Worm (Caenorhabditis elegans) whole organism, young adult: ENCODE data around the gene C25H3.17.

Source experiments
- B0019.2 ChIP-seq: fragments of 200-800 bp; sonication (Bioruptor generic); conservative IDR thresholded peaks from 2 replicates; pipeline ENCODE4 v1.3.6; 2022; ENCODE audit warnings: missing genetic modification reagents, missing genetic modification characterization, missing compliant biosample characterization
- B0035.1 ChIP-seq: sonication (generic microtip); optimal IDR thresholded peaks from 2 replicates; lab custom pipeline; 2016; ENCODE audit warnings: missing genetic modification characterization, mild to moderate bottlenecking, missing compliant biosample characterization, missing genotype, missing genetic modification reagents
- C06A6.2 ChIP-seq: fragments of 200-800 bp; sonication (Bioruptor generic); conservative IDR thresholded peaks from 2 replicates; pipeline ENCODE4 v1.3.6; 2022; ENCODE audit warnings: missing genetic modification characterization, missing compliant biosample characterization
- C17E4.6 ChIP-seq: fragments of 200-800 bp; sonication (Bioruptor generic); IDR thresholded peaks from 2 replicates; pipeline ENCODE4 v1.3.6; 2022; ENCODE audit warnings: missing genetic modification reagents, missing genetic modification characterization, missing compliant biosample characterization
- F49E8.2 ChIP-seq: sonication (generic microtip); optimal IDR thresholded peaks from 3 replicates; lab custom pipeline; 2017; ENCODE audit warnings: missing genetic modification characterization, mild to moderate bottlenecking, missing compliant biosample characterization, antibody characterized with exemption, moderate library complexity; ENCODE audit not compliant: insufficient read depth
- F57C9.4 ChIP-seq: sonication (generic microtip); optimal IDR thresholded peaks from 2 replicates; lab custom pipeline; 2017; ENCODE audit warnings: mild to moderate bottlenecking, missing genetic modification characterization, missing compliant biosample characterization
- K11D2.4 ChIP-seq: fragments of 200-800 bp; sonication (Bioruptor generic); IDR thresholded peaks from 2 replicates; pipeline ENCODE4 v1.3.6; 2022; ENCODE audit warnings: missing genetic modification reagents, missing genetic modification characterization, missing compliant biosample characterization
- T26A5.8 ChIP-seq: sonication (generic microtip); optimal IDR thresholded peaks from 2 replicates; lab custom pipeline; 2016; ENCODE audit warnings: missing genetic modification characterization, missing compliant biosample characterization
- Y67H2A.10 ChIP-seq: fragments of 200-800 bp; sonication (Bioruptor generic); conservative IDR thresholded peaks from 2 replicates; pipeline ENCODE4 v1.3.6; 2022; ENCODE audit warnings: missing genetic modification reagents, missing genetic modification characterization, missing compliant biosample characterization
- atf-7 ChIP-seq: sonication (generic microtip); optimal IDR thresholded peaks from 2 replicates; lab custom pipeline; 2017; ENCODE audit warnings: mild to moderate bottlenecking, missing genetic modification characterization, missing compliant biosample characterization
- attf-5 ChIP-seq: fragments of 200-800 bp; sonication (Bioruptor generic); optimal IDR thresholded peaks from 2 replicates; lab custom pipeline; 2018; ENCODE audit warnings: mild to moderate bottlenecking, missing genetic modification characterization, missing compliant biosample characterization
- attf-6 ChIP-seq: fragments of 200-800 bp; sonication (Bioruptor generic); IDR thresholded peaks from 2 replicates; pipeline ENCODE4 v1.3.6; 2022; ENCODE audit warnings: missing genetic modification reagents, missing genetic modification characterization, missing compliant biosample characterization
- cebp-1 ChIP-seq, 2 experiments: fragments of 200-800 bp in 1 of 2; sonication (Bioruptor generic) in 1 of 2; sonication (generic microtip) in 1 of 2; IDR thresholded peaks in 1 of 2; optimal IDR thresholded peaks in 1 of 2; 2 replicates each; pipeline versions ENCODE4 v1.3.6 to Lab custom; 2017 to 2022; ENCODE audit warnings: missing compliant biosample characterization in 2 of 2, missing genetic modification characterization in 2 of 2, mild to moderate bottlenecking in 1 of 2, missing genetic modification reagents in 1 of 2, moderate library complexity in 1 of 2
- ceh-100 ChIP-seq: fragments of 200-800 bp; sonication (Bioruptor generic); IDR thresholded peaks from 2 replicates; pipeline ENCODE4 v1.3.6; 2022; ENCODE audit warnings: missing genetic modification reagents, missing genetic modification characterization, missing compliant biosample characterization
- ceh-91 ChIP-seq: fragments of 200-800 bp; sonication (Bioruptor generic); IDR thresholded peaks from 2 replicates; pipeline ENCODE4 v1.3.6; 2022; ENCODE audit warnings: missing genetic modification reagents, missing genetic modification characterization, missing compliant biosample characterization
- chd-7 ChIP-seq: sonication (generic microtip); optimal IDR thresholded peaks from 2 replicates; lab custom pipeline; 2016; ENCODE audit warnings: mild to moderate bottlenecking, missing genetic modification characterization, moderate library complexity, missing compliant biosample characterization
- dpl-1 ChIP-seq: fragments of 150-350 bp; optimal IDR thresholded peaks from 2 replicates; lab custom pipeline; 2014; ENCODE audit warnings: missing biosample characterization, missing genetic modification reagents, missing genetic modification characterization
- egl-44 ChIP-seq: fragments of 200-800 bp; sonication (Bioruptor generic); IDR thresholded peaks from 2 replicates; pipeline ENCODE4 v1.3.6; 2022; ENCODE audit warnings: missing genetic modification reagents, missing genetic modification characterization, missing compliant biosample characterization
- ekl-4 ChIP-seq: fragments of 200-800 bp; sonication (Bioruptor generic); IDR thresholded peaks from 2 replicates; pipeline ENCODE4 v1.3.6; 2022; ENCODE audit warnings: missing genetic modification reagents, missing genetic modification characterization, missing compliant biosample characterization
- gei-17 ChIP-seq: fragments of 200-800 bp; sonication (Bioruptor generic); optimal IDR thresholded peaks from 2 replicates; lab custom pipeline; 2018; ENCODE audit warnings: mild to moderate bottlenecking, missing genetic modification characterization, missing compliant biosample characterization
- hlh-12 ChIP-seq: sonication (generic microtip); optimal IDR thresholded peaks from 2 replicates; lab custom pipeline; 2016; ENCODE audit warnings: missing genetic modification characterization, missing compliant biosample characterization
- hlh-26 ChIP-seq: fragments of 200-800 bp; sonication (Bioruptor generic); conservative IDR thresholded peaks from 2 replicates; pipeline ENCODE4 v1.3.6; 2022; ENCODE audit warnings: missing genetic modification reagents, missing genetic modification characterization, missing compliant biosample characterization
- hmg-1.2 ChIP-seq: fragments of 200-800 bp; sonication (Bioruptor generic); IDR thresholded peaks from 2 replicates; pipeline ENCODE4 v1.3.6; 2022; ENCODE audit warnings: missing genetic modification reagents, missing genetic modification characterization, missing compliant biosample characterization
- hrde-1 ChIP-seq: sonication (generic microtip); optimal IDR thresholded peaks from 2 replicates; lab custom pipeline; 2016; ENCODE audit warnings: missing genetic modification characterization, mild to moderate bottlenecking, missing compliant biosample characterization, moderate library complexity, missing genotype, missing genetic modification reagents, borderline replicate concordance
- lin-35 ChIP-seq, 3 experiments: fragments of 150-350 bp in 2 of 3; sonication (generic microtip) in 1 of 3; optimal IDR thresholded peaks; 2 replicates each; lab custom pipeline; 2014 to 2018; ENCODE audit warnings: missing biosample characterization in 3 of 3, missing genetic modification characterization in 3 of 3, missing genetic modification reagents in 3 of 3
- lin-40 ChIP-seq: sonication (generic microtip); optimal IDR thresholded peaks from 2 replicates; lab custom pipeline; 2016; ENCODE audit warnings: missing genetic modification characterization, mild to moderate bottlenecking, missing compliant biosample characterization, missing genotype, missing genetic modification reagents
- lsy-27 ChIP-seq: sonication (generic microtip); optimal IDR thresholded peaks from 2 replicates; lab custom pipeline; 2017; ENCODE audit warnings: missing genetic modification characterization, mild to moderate bottlenecking, missing compliant biosample characterization, antibody characterized with exemption, missing genotype, borderline replicate concordance; ENCODE audit not compliant: insufficient read depth
- madf-10 ChIP-seq: sonication (generic microtip); optimal IDR thresholded peaks from 2 replicates; lab custom pipeline; 2016; ENCODE audit warnings: mild to moderate bottlenecking, missing genetic modification characterization, missing compliant biosample characterization
- madf-8 ChIP-seq: fragments of 200-800 bp; sonication (Bioruptor generic); conservative IDR thresholded peaks from 2 replicates; pipeline ENCODE4 v1.3.6; 2022; ENCODE audit warnings: missing genetic modification reagents, missing genetic modification characterization, missing compliant biosample characterization
- mcd-1 ChIP-seq: fragments of 200-800 bp; sonication (Bioruptor generic); IDR thresholded peaks from 2 replicates; pipeline ENCODE4 v1.3.6; 2022; ENCODE audit warnings: missing genetic modification reagents, missing genetic modification characterization, missing compliant biosample characterization
- nhr-179 ChIP-seq: sonication (generic microtip); optimal IDR thresholded peaks from 2 replicates; lab custom pipeline; 2016; ENCODE audit warnings: mild to moderate bottlenecking, missing genetic modification characterization, missing compliant biosample characterization
- nhr-27 ChIP-seq: fragments of 200-800 bp; sonication (Bioruptor generic); optimal IDR thresholded peaks from 2 replicates; lab custom pipeline; 2018; ENCODE audit warnings: mild to moderate bottlenecking, missing genetic modification characterization, moderate library complexity, missing compliant biosample characterization
- rec-8 ChIP-seq, 2 experiments: sonication (generic microtip); optimal IDR thresholded peaks; 2 replicates each; lab custom pipeline; 2016; ENCODE audit warnings: mild to moderate bottlenecking in 2 of 2, missing genetic modification characterization in 2 of 2, missing genetic modification reagents in 2 of 2, missing genotype in 2 of 2, missing biosample characterization in 1 of 2, missing compliant biosample characterization in 1 of 2, moderate library complexity in 1 of 2
- repo-1 ChIP-seq: sonication (generic microtip); optimal IDR thresholded peaks from 2 replicates; lab custom pipeline; 2017; ENCODE audit warnings: mild to moderate bottlenecking, missing genetic modification characterization, missing compliant biosample characterization
- sdz-38 ChIP-seq: sonication (generic microtip); optimal IDR thresholded peaks from 2 replicates; lab custom pipeline; 2016; ENCODE audit warnings: missing genotype, missing genetic modification characterization, missing compliant biosample characterization
- tbx-9 ChIP-seq: sonication (generic microtip); optimal IDR thresholded peaks from 2 replicates; lab custom pipeline; 2016; ENCODE audit warnings: borderline replicate concordance, missing genetic modification characterization, inconsistent platforms, missing compliant biosample characterization
- unc-130 ChIP-seq: sonication (generic microtip); optimal IDR thresholded peaks from 2 replicates; lab custom pipeline; 2016; ENCODE audit warnings: missing genetic modification reagents, missing genetic modification characterization, missing compliant biosample characterization
- zfh-2 ChIP-seq: fragments of 200-800 bp; sonication (Bioruptor generic); conservative IDR thresholded peaks from 2 replicates; pipeline ENCODE4 v1.3.6; 2022; ENCODE audit warnings: missing genetic modification reagents, missing genetic modification characterization, missing compliant biosample characterization
- ztf-25 ChIP-seq: fragments of 200-800 bp; sonication (Bioruptor generic); IDR thresholded peaks from 2 replicates; pipeline ENCODE4 v1.3.6; 2022; ENCODE audit warnings: missing genetic modification reagents, missing genetic modification characterization, missing compliant biosample characterization
- ztf-26 ChIP-seq: sonication (generic microtip); optimal IDR thresholded peaks from 2 replicates; lab custom pipeline; 2017; ENCODE audit warnings: missing genetic modification characterization, missing compliant biosample characterization
- ztf-28 ChIP-seq: fragments of 200-800 bp; sonication (Bioruptor generic); IDR thresholded peaks from 2 replicates; pipeline ENCODE4 v1.3.6; 2022; ENCODE audit warnings: missing genetic modification reagents, missing genetic modification characterization, missing compliant biosample characterization
- ztf-6 ChIP-seq: fragments of 200-800 bp; sonication (Bioruptor generic); IDR thresholded peaks from 2 replicates; pipeline ENCODE4 v1.3.6; 2022; ENCODE audit warnings: missing genetic modification reagents, missing genetic modification characterization, missing compliant biosample characterization

C25H3.17 gene

DNA sequence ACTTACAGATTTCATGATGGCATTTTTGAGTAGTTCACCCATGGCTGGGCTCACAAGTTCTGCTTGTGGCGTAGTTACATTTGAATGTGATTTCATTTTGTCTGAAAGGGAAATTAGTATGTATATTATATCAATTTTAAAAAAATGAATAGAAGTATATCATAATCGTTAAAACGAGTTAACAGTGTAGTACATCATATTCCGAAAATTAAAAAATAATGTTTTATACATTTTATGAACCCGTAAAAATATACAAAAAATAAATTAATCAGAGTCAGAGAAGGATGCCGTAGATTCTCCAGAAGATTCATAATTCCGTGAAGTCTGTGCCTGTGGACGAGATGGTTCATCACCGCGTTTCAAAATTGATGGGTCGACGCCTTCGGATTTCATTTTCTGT is 22.5 kb downstream of the C25H3.17 start, which contains the start of gene F59E12.9:
F59E12.9 (minus strand) TSS at position 101 of the 400 bp plus-strand sequence.
- TF ChIP-seq sdz-38: no peak
- TF ChIP-seq hlh-26 (GFP tag; lab: Robert Waterston, UW): no peak
- no peak for TF ChIP-seq rec-8 (tag; optimal IDR thresholded peaks at IDR 0.05; lab: Kevin White, UChicago)
- no peak for TF ChIP-seq ceh-91 (GFP tag; lab: Robert Waterston, UW)
- no peak for TF ChIP-seq cebp-1 (GFP tag; IDR thresholded peaks at IDR 0.05; lab: Robert Waterston, UW)
- TF ChIP-seq cebp-1 (tag; optimal IDR thresholded peaks at IDR 0.05; lab: Kevin White, UChicago): no peak
- no peak for TF ChIP-seq ztf-6 (GFP tag; lab: Robert Waterston, UW)
- no peak for TF ChIP-seq egl-44 (GFP tag; lab: Robert Waterston, UW)
- TF ChIP-seq C17E4.6 (GFP tag; lab: Robert Waterston, UW): no peak
- no peak for TF ChIP-seq ztf-26 (tag; lab: Kevin White, UChicago)
- TF ChIP-seq attf-6 (GFP tag; lab: Robert Waterston, UW): no peak
- TF ChIP-seq ekl-4 (GFP tag; lab: Robert Waterston, UW): no peak
- TF ChIP-seq B0019.2 (GFP tag; lab: Robert Waterston, UW): no peak
- TF ChIP-seq hlh-12 (tag; lab: Kevin White, UChicago): no peak
- TF ChIP-seq ztf-28: no peak
- no peak for TF ChIP-seq nhr-27 (tag; lab: Kevin White, UChicago)
- no peak for TF ChIP-seq lin-40 (tag; lab: Kevin White, UChicago)
- TF ChIP-seq F49E8.2 (tag; lab: Kevin White, UChicago): no peak
- no peak for TF ChIP-seq T26A5.8 (tag; lab: Kevin White, UChicago)

DNA sequence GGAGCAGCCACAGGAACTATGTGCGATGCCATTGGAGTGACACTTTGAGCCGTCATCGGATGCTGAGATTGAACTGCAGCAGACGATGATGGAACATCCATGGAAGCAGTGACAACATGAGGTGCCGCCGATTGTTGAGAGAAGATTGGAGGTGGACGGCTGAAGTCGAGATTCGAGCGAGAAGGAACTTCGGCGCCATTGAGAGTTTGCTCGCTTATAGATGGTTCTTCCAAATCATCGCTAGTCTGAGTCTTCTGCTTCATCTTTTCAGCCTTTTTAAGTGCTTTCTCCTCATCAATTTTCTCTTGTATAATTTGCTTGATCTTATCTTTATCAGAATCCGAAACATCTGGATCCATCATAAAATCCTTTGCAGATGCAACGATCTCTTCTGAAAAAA is 27.4 kb downstream of the C25H3.17 start:
- TF ChIP-seq ceh-100 (no peak), gei-17 (GFP tag; lab: Kevin White, UChicago) (no peak), K11D2.4 (GFP tag; lab: Robert Waterston, UW) (no peak), nhr-179 (no peak), F57C9.4 (no peak), atf-7 (tag; lab: Kevin White, UChicago) (no peak), lin-35 (GFP tag; optimal IDR thresholded peaks at IDR 0.05; lab: Kevin White, UChicago) (no peak), Y67H2A.10 (GFP tag; lab: Robert Waterston, UW) (no peak), madf-8 (GFP tag; lab: Robert Waterston, UW) (no peak), attf-5 (GFP tag; lab: Kevin White, UChicago) (no peak), zfh-2 (peak; percentile 43; the same call in 1 of the 2 replicates), mcd-1 (GFP tag; lab: Robert Waterston, UW) (0 out of 2 replicates have a peak, but pooled peaks have one; percentile 12)

DNA sequence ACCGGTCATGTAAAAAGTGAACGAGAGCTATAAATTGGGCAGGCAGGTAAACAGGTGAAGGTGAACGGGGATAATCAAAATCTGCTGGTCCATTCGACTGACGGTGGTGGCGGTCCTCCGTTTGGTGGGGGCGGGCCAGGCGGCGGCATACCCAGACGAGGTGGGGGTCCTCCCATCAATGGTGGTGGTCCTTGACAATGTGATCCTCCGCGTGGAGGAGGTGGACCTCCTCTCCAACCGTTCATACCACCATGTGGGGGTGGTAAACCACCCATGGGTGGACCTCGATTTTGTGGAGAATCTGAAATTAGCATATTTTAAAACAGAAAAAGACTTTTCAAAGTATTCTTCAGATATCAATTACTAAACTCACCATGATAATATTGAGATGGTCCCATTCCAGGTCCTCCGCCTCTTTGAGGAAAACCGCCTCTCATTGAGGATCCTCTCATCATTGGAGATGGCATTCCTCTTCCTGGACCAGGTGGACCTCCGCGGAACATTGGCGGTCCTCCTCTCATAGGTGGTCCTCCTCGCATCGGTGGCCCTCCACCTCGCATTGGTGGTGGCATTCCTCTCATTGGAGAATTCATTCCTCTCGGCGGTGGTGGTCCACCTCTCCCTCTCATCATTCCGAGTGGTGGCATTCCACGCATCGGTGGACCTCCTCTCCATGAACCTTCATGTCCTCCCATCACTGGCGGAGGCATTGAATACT is 29.0 kb downstream of the C25H3.17 start:
- TF ChIP-seq hmg-1.2 (GFP tag; lab: Robert Waterston, UW) (no peak), madf-10 (tag; lab: Kevin White, UChicago) (no peak), unc-130 (GFP tag; lab: Kevin White, UChicago) (no peak), C06A6.2 (no peak), lsy-27 (tag; lab: Kevin White, UChicago) (no peak), chd-7 (tag; lab: Kevin White, UChicago) (peak; percentile 2), tbx-9 (tag; lab: Kevin White, UChicago) (no peak), ztf-25 (GFP tag; lab: Robert Waterston, UW) (no peak), B0035.1 (tag; lab: Kevin White, UChicago) (no peak), dpl-1 (GFP tag; lab: Kevin White, UChicago) (no peak), zfh-2 (peak; percentile 56), repo-1 (tag; lab: Kevin White, UChicago) (no peak), atf-7 (tag; lab: Kevin White, UChicago) (no peak), hrde-1 (tag; lab: Kevin White, UChicago) (no peak), gei-17 (GFP tag; lab: Kevin White, UChicago) (no peak)
- TF ChIP-seq, all 124 proteins: peak for 2
